Worm (Caenorhabditis elegans) whole organism, mixed stage, embryonic: ENCODE results near the gene Y40B10A.5.

Source experiments
- ceh-83 ChIP-seq: fragments of 200-800 bp; sonication (Bioruptor generic); optimal IDR thresholded peaks from 2 replicates; lab custom pipeline; 2018; ENCODE audit warnings: mild to moderate bottlenecking, missing genetic modification characterization, missing compliant biosample characterization
- drap-1 ChIP-seq: fragments of 200-800 bp; sonication (Bioruptor generic); optimal IDR thresholded peaks from 3 replicates; lab custom pipeline; 2018; ENCODE audit warnings: mild to moderate bottlenecking, missing genetic modification characterization, missing compliant biosample characterization
- lin-13 ChIP-seq: fragments of 150-350 bp; optimal IDR thresholded peaks from 2 replicates; lab custom pipeline; 2014; ENCODE audit warnings: missing biosample characterization, missing genetic modification characterization
- nhr-12 ChIP-seq: fragments of 150-350 bp; optimal IDR thresholded peaks from 2 replicates; lab custom pipeline; 2014; ENCODE audit warnings: missing biosample characterization, missing genetic modification characterization
- pha-4 ChIP-seq: fragments of 150-350 bp; optimal IDR thresholded peaks from 2 replicates; lab custom pipeline; 2018; ENCODE audit warnings: missing biosample characterization, missing genetic modification reagents, missing genetic modification characterization
- zip-8 ChIP-seq: fragments of 150-350 bp; optimal IDR thresholded peaks from 2 replicates; lab custom pipeline; 2014; ENCODE audit warnings: missing biosample characterization, missing genetic modification characterization

DNA sequence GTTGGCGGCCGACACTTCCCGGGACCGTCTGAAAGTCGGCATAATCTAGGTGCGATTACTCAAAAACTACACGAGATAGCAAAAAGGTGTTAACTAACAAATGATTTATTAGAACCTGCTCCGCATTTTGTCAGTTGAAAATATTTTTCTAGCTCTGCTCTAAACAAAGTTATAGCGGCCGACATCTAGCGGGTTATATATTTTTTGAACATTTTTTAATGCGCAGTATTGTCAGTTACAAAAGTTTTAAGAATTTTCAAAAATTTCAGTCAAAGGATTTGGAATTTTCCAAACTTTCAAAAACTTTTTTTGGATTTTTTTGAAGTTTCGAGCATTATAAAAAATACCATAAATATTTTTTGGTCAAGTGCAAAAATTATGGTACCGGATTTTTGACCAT lies 35.4 kb upstream of the Y40B10A.5 start:
- TF ChIP-seq lin-13 (no peak), zip-8 (tag; lab: Kevin White, UChicago) (no peak), pha-4 (no peak), nhr-12 (tag; lab: Kevin White, UChicago) (no peak), ceh-83 (GFP tag; lab: Kevin White, UChicago) (no peak), drap-1 (no peak)
